Worm (Caenorhabditis elegans) whole organism, L1 larva: ENCODE measurements around the gene plpp-1.2.
A peak's percentile ranks its signal among the peaks of the same experiment; 100 is the strongest.

ENCODE experiments used
- lin-35 ChIP-seq, 2 experiments: fragments of 150-350 bp; optimal IDR thresholded peaks; 2 replicates each; lab custom pipeline; 2014; ENCODE audit warnings: missing biosample characterization in 2 of 2, missing genetic modification characterization in 2 of 2, missing genetic modification reagents in 2 of 2
- mdl-1 ChIP-seq, 2 experiments: fragments of 150-350 bp; optimal IDR thresholded peaks; 2 replicates each; lab custom pipeline; 2014 to 2017; ENCODE audit warnings: missing biosample characterization in 2 of 2, missing genetic modification characterization in 2 of 2, inconsistent platforms in 1 of 2
- zag-1 ChIP-seq: fragments of 150-350 bp; optimal IDR thresholded peaks from 2 replicates; lab custom pipeline; 2014; ENCODE audit warnings: missing biosample characterization, missing genetic modification characterization
- ztf-4 ChIP-seq: fragments of 150-350 bp; optimal IDR thresholded peaks from 2 replicates; lab custom pipeline; 2014; ENCODE audit warnings: missing biosample characterization, missing genetic modification characterization

DNA sequence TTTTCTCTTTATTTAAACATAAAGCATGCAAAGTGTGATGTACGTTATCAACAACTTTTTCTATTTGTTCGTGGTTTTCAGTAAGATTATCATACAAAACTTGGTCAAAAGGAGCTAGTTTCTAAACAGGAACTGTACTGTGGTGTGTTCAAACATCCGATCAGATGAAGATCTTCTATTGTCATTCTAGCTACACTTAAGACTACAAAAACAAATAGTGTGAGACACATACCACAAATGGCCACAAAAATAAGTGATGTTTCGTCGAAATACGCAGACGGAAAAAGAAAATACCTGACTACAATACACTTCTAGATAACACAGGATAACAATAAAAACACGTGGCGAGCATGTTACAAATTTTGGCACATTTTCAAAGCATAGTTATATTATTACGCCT is 36.6 kb upstream of the plpp-1.2 start:
- TF ChIP-seq ztf-4 (no peak), lin-35 (GFP tag; optimal IDR thresholded peaks at IDR 0.05; lab: Kevin White, UChicago) (peak in 1 of 2 experiments; percentile 27), mdl-1 (tag; optimal IDR thresholded peaks at IDR 0.05; lab: Kevin White, UChicago) (no peak), zag-1 (no peak)
